Worm (Caenorhabditis elegans) whole organism, L4 larva: ENCODE measurements around the gene nfki-1.
A peak's percentile ranks its signal among the peaks of the same experiment; 100 is the strongest.

Source experiments
- F26F4.8 ChIP-seq: fragments of 200-800 bp; sonication (Bioruptor generic); conservative IDR thresholded peaks from 2 replicates; pipeline ENCODE4 v1.3.6; 2022; ENCODE audit warnings: missing genetic modification characterization, missing compliant biosample characterization
- F37D6.2 ChIP-seq: sonication (generic microtip); optimal IDR thresholded peaks from 2 replicates; lab custom pipeline; 2016; ENCODE audit warnings: mild to moderate bottlenecking, missing genetic modification characterization, missing compliant biosample characterization
- Y105C5A.15 ChIP-seq: fragments of 200-800 bp; sonication (Bioruptor generic); IDR thresholded peaks from 2 replicates; pipeline ENCODE4 v1.3.6; 2022; ENCODE audit warnings: missing genetic modification characterization, missing compliant biosample characterization
- Y48G9A.11 ChIP-seq: fragments of 200-800 bp; sonication (Bioruptor generic); IDR thresholded peaks from 2 replicates; pipeline ENCODE4 v1.3.6; 2022; ENCODE audit warnings: missing genetic modification reagents, missing genetic modification characterization, missing compliant biosample characterization
- ZK546.5 ChIP-seq, 2 experiments: sonication (generic microtip); optimal IDR thresholded peaks; 2 replicates each; lab custom pipeline; 2017; ENCODE audit warnings: missing biosample characterization in 2 of 2, missing genetic modification characterization in 2 of 2
- ama-1 ChIP-seq: fragments of 150-350 bp; optimal IDR thresholded peaks from 2 replicates; lab custom pipeline; 2014; ENCODE audit warnings: inconsistent platforms, mixed read lengths
- attf-4 ChIP-seq: sonication (generic microtip); optimal IDR thresholded peaks from 3 replicates; lab custom pipeline; 2017; ENCODE audit warnings: missing biosample characterization, missing genetic modification characterization
- ceh-28 ChIP-seq: fragments of 150-350 bp; optimal IDR thresholded peaks from 2 replicates; lab custom pipeline; 2014; ENCODE audit warnings: missing biosample characterization, missing genetic modification reagents, missing genetic modification characterization
- ceh-32 ChIP-seq: sonication (generic microtip); optimal IDR thresholded peaks from 2 replicates; lab custom pipeline; 2016; ENCODE audit warnings: mild to moderate bottlenecking, missing genetic modification characterization, missing compliant biosample characterization; ENCODE audit not compliant: poor library complexity
- ces-1 ChIP-seq: fragments of 150-350 bp; sonication (generic microtip); optimal IDR thresholded peaks from 4 replicates; lab custom pipeline; 2014; ENCODE audit warnings: missing biosample characterization, missing genetic modification reagents, missing genetic modification characterization
- cey-2 ChIP-seq: sonication (generic microtip); optimal IDR thresholded peaks from 3 replicates; lab custom pipeline; 2017; ENCODE audit warnings: missing genetic modification characterization, mild to moderate bottlenecking, missing compliant biosample characterization, antibody characterized with exemption, borderline replicate concordance; ENCODE audit not compliant: insufficient read depth
- ctbp-1 ChIP-seq: fragments of 200-800 bp; sonication (Bioruptor generic); IDR thresholded peaks from 2 replicates; pipeline ENCODE4 v1.3.6; 2022; ENCODE audit warnings: missing genetic modification reagents, missing genetic modification characterization, missing compliant biosample characterization
- daf-16 ChIP-seq, 3 experiments: sonication (generic microtip); optimal IDR thresholded peaks; 2 replicates each; lab custom pipeline; 2016 to 2017; ENCODE audit warnings: missing genetic modification characterization in 3 of 3, missing genetic modification reagents in 3 of 3, mild to moderate bottlenecking in 2 of 3, missing compliant biosample characterization in 2 of 3, missing biosample characterization in 1 of 3, moderate library complexity in 1 of 3
- dmd-6 ChIP-seq: fragments of 200-800 bp; sonication (Bioruptor generic); IDR thresholded peaks from 2 replicates; pipeline ENCODE4 v1.3.6; 2022; ENCODE audit warnings: missing genetic modification reagents, missing genetic modification characterization, missing compliant biosample characterization
- dmd-8 ChIP-seq: fragments of 200-800 bp; sonication (Bioruptor generic); IDR thresholded peaks from 2 replicates; pipeline ENCODE4 v1.3.6; 2022; ENCODE audit warnings: missing genetic modification characterization, missing compliant biosample characterization
- duxl-1 ChIP-seq: sonication (generic microtip); optimal IDR thresholded peaks from 2 replicates; lab custom pipeline; 2016; ENCODE audit warnings: mild to moderate bottlenecking, missing genetic modification characterization, moderate library complexity, missing compliant biosample characterization; ENCODE audit not compliant: poor library complexity
- fos-1 ChIP-seq: fragments of 150-350 bp; optimal IDR thresholded peaks from 2 replicates; lab custom pipeline; 2014; ENCODE audit warnings: missing biosample characterization, missing genetic modification characterization
- hlh-11 ChIP-seq: fragments of 200-800 bp; sonication (Bioruptor generic); optimal IDR thresholded peaks from 2 replicates; lab custom pipeline; 2018; ENCODE audit warnings: mild to moderate bottlenecking, missing genetic modification characterization, missing compliant biosample characterization
- hlh-30 ChIP-seq: sonication (generic microtip); optimal IDR thresholded peaks from 2 replicates; lab custom pipeline; 2017; ENCODE audit warnings: antibody characterized with exemption, mild to moderate bottlenecking, missing genetic modification characterization, missing compliant biosample characterization; ENCODE audit not compliant: insufficient read depth
- hmg-1.1 ChIP-seq: fragments of 200-800 bp; sonication (Bioruptor generic); IDR thresholded peaks from 2 replicates; pipeline ENCODE4 v1.3.6; 2022; ENCODE audit warnings: missing genetic modification reagents, missing genetic modification characterization, missing compliant biosample characterization
- jun-1 ChIP-seq: fragments of 150-350 bp; optimal IDR thresholded peaks from 2 replicates; lab custom pipeline; 2014; ENCODE audit warnings: missing biosample characterization, missing genetic modification reagents, missing genetic modification characterization
- lim-7 ChIP-seq: fragments of 200-800 bp; sonication (Bioruptor generic); IDR thresholded peaks from 2 replicates; pipeline ENCODE4 v1.3.6; 2022; ENCODE audit warnings: missing genetic modification characterization, missing compliant biosample characterization
- lsy-2 ChIP-seq, 2 experiments: fragments of 150-350 bp in 1 of 2; sonication (generic microtip) in 1 of 2; optimal IDR thresholded peaks; 2 replicates each; lab custom pipeline; 2014 to 2017; ENCODE audit warnings: missing biosample characterization in 2 of 2, missing genetic modification characterization in 2 of 2
- mdl-1 ChIP-seq, 2 experiments: fragments of 150-350 bp in 1 of 2; sonication (generic microtip) in 1 of 2; optimal IDR thresholded peaks; 2 replicates each; lab custom pipeline; 2014 to 2017; ENCODE audit warnings: missing biosample characterization in 2 of 2, missing genetic modification characterization in 2 of 2
- mes-2 ChIP-seq: sonication (generic microtip); optimal IDR thresholded peaks from 2 replicates; lab custom pipeline; 2016; ENCODE audit warnings: missing genotype, mild to moderate bottlenecking, missing genetic modification characterization, missing compliant biosample characterization; ENCODE audit not compliant: poor library complexity, severe bottlenecking
- mxl-2 ChIP-seq: fragments of 200-800 bp; sonication (Bioruptor generic); conservative IDR thresholded peaks from 2 replicates; pipeline ENCODE4 v1.3.6; 2022; ENCODE audit warnings: missing genetic modification reagents, missing genetic modification characterization, missing compliant biosample characterization
- nhr-11 ChIP-seq: fragments of 150-350 bp; optimal IDR thresholded peaks from 2 replicates; lab custom pipeline; 2014; ENCODE audit warnings: missing biosample characterization, missing genetic modification characterization
- nhr-25 ChIP-seq: sonication (generic microtip); optimal IDR thresholded peaks from 2 replicates; lab custom pipeline; 2017; ENCODE audit warnings: missing genetic modification characterization, mild to moderate bottlenecking, missing compliant biosample characterization, antibody characterized with exemption, moderate library complexity, borderline replicate concordance; ENCODE audit not compliant: insufficient read depth
- nhr-28 ChIP-seq: fragments of 150-350 bp; optimal IDR thresholded peaks from 2 replicates; lab custom pipeline; 2014; ENCODE audit warnings: missing biosample characterization, missing genetic modification characterization
- nhr-41 ChIP-seq: fragments of 200-800 bp; sonication (Bioruptor generic); IDR thresholded peaks from 2 replicates; pipeline ENCODE4 v1.3.6; 2022; ENCODE audit warnings: missing genetic modification reagents, missing genetic modification characterization, missing compliant biosample characterization
- nhr-48 ChIP-seq: sonication (generic microtip); optimal IDR thresholded peaks from 2 replicates; lab custom pipeline; 2016; ENCODE audit warnings: mild to moderate bottlenecking, missing genetic modification characterization, missing compliant biosample characterization
- pha-4 ChIP-seq, 2 experiments: fragments of 150-350 bp in 1 of 2; fragments of 200-800 bp in 1 of 2; sonication (Bioruptor generic) in 1 of 2; IDR thresholded peaks in 1 of 2; optimal IDR thresholded peaks in 1 of 2; 2 replicates each; pipeline versions ENCODE4 v1.3.6 to Lab custom; 2014 to 2022; ENCODE audit warnings: missing genetic modification characterization in 2 of 2, missing genetic modification reagents in 2 of 2, missing biosample characterization in 1 of 2, missing compliant biosample characterization in 1 of 2
- pqm-1 ChIP-seq: sonication (generic microtip); optimal IDR thresholded peaks from 2 replicates; lab custom pipeline; 2017; ENCODE audit warnings: missing biosample characterization, missing genetic modification characterization
- sdz-12 ChIP-seq: fragments of 200-800 bp; sonication (Bioruptor generic); optimal IDR thresholded peaks from 2 replicates; lab custom pipeline; 2018; ENCODE audit warnings: mild to moderate bottlenecking, missing genetic modification characterization, missing compliant biosample characterization
- set-16 ChIP-seq: fragments of 200-800 bp; sonication (Bioruptor generic); IDR thresholded peaks from 2 replicates; pipeline ENCODE4 v1.3.6; 2022; ENCODE audit warnings: missing genetic modification reagents, missing genetic modification characterization, missing compliant biosample characterization
- skn-1 ChIP-seq: fragments of 150-350 bp; optimal IDR thresholded peaks from 2 replicates; lab custom pipeline; 2014; ENCODE audit warnings: missing biosample characterization, missing genetic modification characterization
- snpc-4 ChIP-seq: fragments of 150-350 bp; optimal IDR thresholded peaks from 2 replicates; lab custom pipeline; 2014; ENCODE audit warnings: missing biosample characterization, missing genetic modification characterization
- spr-1 ChIP-seq: sonication (generic microtip); optimal IDR thresholded peaks from 2 replicates; lab custom pipeline; 2016; ENCODE audit warnings: mild to moderate bottlenecking, missing genetic modification characterization, missing compliant biosample characterization
- unc-62 ChIP-seq, 3 experiments: fragments of 150-350 bp in 1 of 3; sonication (generic microtip); optimal IDR thresholded peaks in 2 of 3; peaks in 1 of 3; 1 replicate in 1 of 3; 2 replicates in 2 of 3; lab custom pipeline; 2014 to 2017; ENCODE audit warnings: missing biosample characterization in 3 of 3, missing genetic modification characterization in 3 of 3, missing genetic modification reagents in 3 of 3, missing genotype in 1 of 3
- vab-7 ChIP-seq: fragments of 200-800 bp; sonication (Bioruptor generic); IDR thresholded peaks from 2 replicates; pipeline ENCODE4 v1.3.6; 2022; ENCODE audit warnings: missing genetic modification reagents, missing genetic modification characterization, missing compliant biosample characterization
- ztf-11 ChIP-seq: fragments of 150-350 bp; optimal IDR thresholded peaks from 2 replicates; lab custom pipeline; 2014; ENCODE audit warnings: missing biosample characterization, missing genetic modification characterization

The nfki-1 gene

ce11 chrX:15382914-15383313 lies 27.9 kb downstream of the nfki-1 start (continued):
- TF ChIP-seq dmd-8 (GFP tag; lab: Robert Waterston, UW), result no peak
- peak; percentile 47 for TF ChIP-seq nhr-11
- peak; percentile 54 for TF ChIP-seq pqm-1 (tag; lab: Kevin White, UChicago)
- no peak for TF ChIP-seq ZK546.5 (tag; optimal IDR thresholded peaks at IDR 0.05; lab: Kevin White, UChicago)
- no peak for TF ChIP-seq set-16 (GFP tag; lab: Robert Waterston, UW)
- no peak for TF ChIP-seq pha-4 (GFP tag; IDR thresholded peaks at IDR 0.05; lab: Robert Waterston, UW)
- no peak for TF ChIP-seq pha-4 (tag; optimal IDR thresholded peaks at IDR 0.05; lab: Kevin White, UChicago)
- no peak for TF ChIP-seq F26F4.8 (GFP tag; lab: Robert Waterston, UW)
- TF ChIP-seq nhr-48 (tag; lab: Kevin White, UChicago), result no peak
- TF ChIP-seq lsy-2 (tag; optimal IDR thresholded peaks at IDR 0.05; lab: Kevin White, UChicago), result no peak
- TF ChIP-seq skn-1 (tag; lab: Kevin White, UChicago), result no peak
- no peak for TF ChIP-seq ztf-11
- TF ChIP-seq vab-7 (GFP tag; lab: Robert Waterston, UW), result no peak
- peak in 1 of 2 experiments; percentile 39 for TF ChIP-seq daf-16 (GFP tag; optimal IDR thresholded peaks at IDR 0.05; lab: Kevin White, UChicago)
- peak; percentile 33 for TF ChIP-seq daf-16 (tag; optimal IDR thresholded peaks at IDR 0.05; lab: Kevin White, UChicago)
- TF ChIP-seq nhr-25 (tag; lab: Kevin White, UChicago), result no peak
- no peak for TF ChIP-seq cey-2 (tag; lab: Kevin White, UChicago)
- no peak for TF ChIP-seq mes-2
- TF ChIP-seq duxl-1, result no peak
- peak; percentile 42 for TF ChIP-seq hlh-11 (tag; lab: Kevin White, UChicago)
- no peak for TF ChIP-seq mdl-1 (tag; optimal IDR thresholded peaks at IDR 0.05; lab: Kevin White, UChicago)
- TF ChIP-seq mxl-2, result no peak
- no peak for TF ChIP-seq F37D6.2 (tag; lab: Kevin White, UChicago)
- TF ChIP-seq ctbp-1 (GFP tag; lab: Robert Waterston, UW), result no peak
- TF ChIP-seq ama-1, result no peak
- no peak for TF ChIP-seq ceh-32 (tag; lab: Kevin White, UChicago)
- no peak for TF ChIP-seq Y48G9A.11 (GFP tag; lab: Robert Waterston, UW)
- no peak for TF ChIP-seq ces-1 (GFP tag; lab: Kevin White, UChicago)
- TF ChIP-seq hmg-1.1, result no peak
- no peak for TF ChIP-seq spr-1 (tag; lab: Kevin White, UChicago)
- TF ChIP-seq nhr-41 (GFP tag; lab: Robert Waterston, UW), result no peak
- no peak for TF ChIP-seq fos-1 (tag; lab: Kevin White, UChicago)
- TF ChIP-seq Y105C5A.15 (GFP tag; lab: Robert Waterston, UW), result no peak
- TF ChIP-seq jun-1, result no peak
- no peak for TF ChIP-seq snpc-4 (tag; lab: Kevin White, UChicago)
- TF ChIP-seq sdz-12 (GFP tag; lab: Kevin White, UChicago), result no peak
- TF ChIP-seq dmd-6, result peak; percentile 66
- no peak for TF ChIP-seq hlh-30
- no peak for TF ChIP-seq lim-7 (GFP tag; lab: Robert Waterston, UW)
- no peak for TF ChIP-seq attf-4 (tag; lab: Kevin White, UChicago)

ce11 chrX:15384090-15384624 lies 29.1 kb downstream of the nfki-1 start:
- TF ChIP-seq ceh-28 (tag; lab: Kevin White, UChicago) (no peak), unc-62 (GFP tag; optimal IDR thresholded peaks at IDR 0.05 in 1 of 2; lab: Kevin White, UChicago) (peak in 1 of 2 experiments; percentile 92), unc-62 (tag; optimal IDR thresholded peaks at IDR 0.05; lab: Kevin White, UChicago) (no peak), nhr-28 (tag; lab: Kevin White, UChicago) (peak; percentile 5), hlh-30 (peak; percentile 48), mdl-1 (tag; optimal IDR thresholded peaks at IDR 0.05; lab: Kevin White, UChicago) (peak in 1 of 2 experiments; percentile 12)
